Worm (Caenorhabditis elegans): ENCODE results near the gene ctf-4.

The ctf-4 gene

DNA sequence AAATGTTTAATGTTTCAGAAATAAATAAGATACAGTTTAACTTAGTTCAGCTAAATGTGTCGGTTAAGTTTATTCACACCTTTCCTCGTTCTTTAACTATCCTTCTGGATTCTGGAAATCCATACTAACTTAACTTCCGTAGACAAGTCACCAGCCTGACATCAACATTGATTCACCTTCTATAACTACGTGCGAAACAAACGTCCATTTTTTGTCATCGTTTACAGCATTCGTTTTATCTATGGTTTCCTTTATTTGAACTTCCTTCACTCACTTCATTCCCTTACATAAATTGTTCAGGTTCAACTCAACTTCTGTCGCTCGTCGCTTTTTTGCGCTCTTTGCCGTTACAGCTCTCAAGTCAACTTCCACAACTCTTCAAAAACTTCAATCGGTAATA lies 24.2 kb downstream of the ctf-4 start, which contains the start of gene F17C11.26:
Gene F17C11.26 (plus strand): TSS at position 301 of the 400 bp plus-strand sequence.
- no peak for TF ChIP-seq unc-62 (GFP tag; optimal IDR thresholded peaks at IDR 0.05)

ce11 chrV:10940571-10940991 lies 24.8 kb downstream of the ctf-4 start:
- no peak for TF ChIP-seq unc-62 (GFP tag; optimal IDR thresholded peaks at IDR 0.05)

ce11 chrV:10939990-10940570 lies 25.3 kb downstream of the ctf-4 start:
- no peak for TF ChIP-seq unc-62 (GFP tag; optimal IDR thresholded peaks at IDR 0.05)

DNA sequence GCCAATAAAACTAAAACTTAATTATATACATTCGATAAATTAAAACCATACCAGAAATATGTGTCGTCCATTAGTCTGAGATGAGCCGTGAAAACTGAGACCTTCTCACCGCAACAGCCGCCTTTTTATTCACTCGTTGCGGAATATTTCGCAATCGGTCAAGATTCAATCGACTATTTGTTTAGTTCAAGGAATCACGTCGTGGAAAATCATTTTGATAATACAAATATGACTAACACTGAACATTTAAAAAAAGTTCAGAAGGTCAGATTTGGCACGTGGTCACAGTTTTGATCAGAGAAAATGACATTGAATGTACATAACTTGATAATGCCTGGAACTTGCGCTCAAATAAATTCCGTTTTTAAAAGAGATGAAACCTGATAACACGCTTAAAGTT lies 26.6 kb downstream of the ctf-4 start, which contains the start of gene F17C11.11:
Gene F17C11.11 (minus strand): TSS at position 79 of the 400 bp plus-strand sequence.
- TF ChIP-seq unc-62 (GFP tag; optimal IDR thresholded peaks at IDR 0.05): no peak

- TF ChIP-seq unc-62 (GFP tag; optimal IDR thresholded peaks at IDR 0.05): no peak
Measured at ce11 chrV:10937294-10937693, 28.0 kb downstream of the ctf-4 start.

ce11 chrV:10936681-10937080 lies 28.7 kb downstream of the ctf-4 start, which contains the start of gene F17C11.12:
Gene F17C11.12 (minus strand): TSS chrV:10936920.
- no peak for TF ChIP-seq unc-62 (GFP tag; optimal IDR thresholded peaks at IDR 0.05)

DNA sequence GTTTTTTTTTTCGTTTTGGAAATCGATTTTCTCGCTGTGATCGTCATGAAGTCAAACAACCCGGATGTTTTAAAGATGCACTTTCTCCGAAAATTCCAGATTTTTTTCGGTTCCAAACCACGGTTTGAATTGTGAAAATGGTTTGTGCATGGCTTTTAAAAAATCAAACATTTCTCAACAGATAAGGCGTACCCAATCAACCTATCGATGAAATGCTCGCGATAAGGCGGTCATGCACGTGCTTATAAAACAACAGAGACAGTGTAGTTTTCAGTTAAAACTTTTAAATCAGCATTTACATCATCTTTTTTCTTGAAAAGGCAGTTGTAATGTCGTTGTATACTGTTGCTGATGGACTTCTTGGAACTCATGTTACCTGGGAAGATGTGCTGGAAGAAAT lies 32.9 kb downstream of the ctf-4 start, which contains the start of gene F58B4.5:
Gene F58B4.5 (plus strand): TSS at position 283 of the 400 bp plus-strand sequence.
- TF ChIP-seq unc-62 (GFP tag; optimal IDR thresholded peaks at IDR 0.05): no peak

ce11 chrV:10931189-10931588 lies 34.1 kb downstream of the ctf-4 start, which contains the start of gene scvp-1:
Gene scvp-1 (minus strand): TSS chrV:10931289.
- TF ChIP-seq unc-62 (GFP tag; optimal IDR thresholded peaks at IDR 0.05): no peak

DNA sequence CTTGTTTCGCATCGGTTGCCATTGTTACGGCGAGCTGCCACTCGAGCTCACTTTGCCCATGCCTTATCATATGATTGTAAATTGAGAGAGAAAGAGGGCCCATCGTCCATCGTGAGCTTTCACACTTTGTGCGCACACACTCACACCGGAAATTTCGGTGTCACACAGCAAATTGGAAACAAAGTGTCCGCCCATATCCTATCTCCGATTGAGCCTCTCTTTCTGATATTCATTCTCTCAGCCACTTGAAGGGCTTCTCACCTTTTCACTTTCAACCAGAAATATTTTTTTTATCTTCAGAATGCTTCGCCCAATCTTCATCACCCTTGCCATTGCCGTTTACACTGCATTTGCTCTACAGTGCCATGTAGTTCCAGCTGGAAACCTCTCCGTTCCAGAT lies 35.8 kb downstream of the ctf-4 start, which contains the start of gene F58B4.3:
Gene F58B4.3 (plus strand): TSS at position 301 of the 400 bp plus-strand sequence.
- no peak for TF ChIP-seq unc-62 (GFP tag; optimal IDR thresholded peaks at IDR 0.05)

- no peak for TF ChIP-seq unc-62 (GFP tag; optimal IDR thresholded peaks at IDR 0.05)
Measured at ce11 chrV:10925658-10926057, 39.7 kb downstream of the ctf-4 start.

- no peak for TF ChIP-seq unc-62 (GFP tag; optimal IDR thresholded peaks at IDR 0.05)
Measured at ce11 chrV:10924731-10925130, 40.6 kb downstream of the ctf-4 start, which contains the start of gene F58B4.6. Gene F58B4.6 (plus strand): TSS chrV:10925031.

DNA sequence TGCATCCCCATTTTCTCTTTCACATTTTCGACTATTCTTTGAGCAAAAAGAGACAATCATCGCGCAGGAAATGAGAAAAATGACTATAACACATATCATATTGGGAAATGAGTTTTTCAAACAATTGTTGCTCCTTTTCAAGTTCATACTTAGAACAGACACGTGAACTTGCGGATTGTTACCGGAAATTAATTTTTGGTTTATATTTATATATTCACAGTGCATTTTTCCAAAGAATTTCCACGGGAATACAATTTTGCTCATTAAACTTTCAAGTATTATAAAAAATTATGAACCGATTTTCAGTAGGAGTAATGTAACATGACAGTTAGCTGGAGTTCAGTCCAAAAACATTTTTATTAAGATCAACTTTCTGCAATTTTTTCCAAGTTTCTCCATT lies 42.1 kb downstream of the ctf-4 start, which contains the start of gene F58B4.7:
Gene F58B4.7 (minus strand): TSS at position 101 of the 400 bp plus-strand sequence.
- TF ChIP-seq unc-62 (GFP tag; optimal IDR thresholded peaks at IDR 0.05): no peak

DNA sequence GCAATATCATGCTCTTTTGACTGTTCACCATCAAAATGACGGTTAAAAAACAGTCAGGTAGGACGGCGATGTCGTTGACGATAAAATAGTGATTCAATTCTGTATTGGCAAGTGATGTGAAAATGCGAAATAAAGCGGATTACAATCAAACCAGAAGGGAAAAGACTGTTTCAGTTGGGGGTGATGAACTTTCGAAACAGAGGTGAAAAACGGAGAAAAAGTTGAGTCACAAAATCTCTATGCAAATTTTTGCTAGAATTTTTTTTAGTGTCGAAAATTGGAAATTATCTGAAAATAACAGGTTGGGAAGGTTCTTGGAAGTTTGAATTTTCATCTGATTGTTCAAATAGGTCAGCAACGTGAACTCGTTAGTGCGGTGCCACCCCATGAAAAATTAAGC lies 43.6 kb downstream of the ctf-4 start, which contains the start of gene nas-31:
Gene nas-31 (minus strand): TSS at position 101 of the 400 bp plus-strand sequence.
- TF ChIP-seq unc-62 (GFP tag; optimal IDR thresholded peaks at IDR 0.05): no peak

DNA sequence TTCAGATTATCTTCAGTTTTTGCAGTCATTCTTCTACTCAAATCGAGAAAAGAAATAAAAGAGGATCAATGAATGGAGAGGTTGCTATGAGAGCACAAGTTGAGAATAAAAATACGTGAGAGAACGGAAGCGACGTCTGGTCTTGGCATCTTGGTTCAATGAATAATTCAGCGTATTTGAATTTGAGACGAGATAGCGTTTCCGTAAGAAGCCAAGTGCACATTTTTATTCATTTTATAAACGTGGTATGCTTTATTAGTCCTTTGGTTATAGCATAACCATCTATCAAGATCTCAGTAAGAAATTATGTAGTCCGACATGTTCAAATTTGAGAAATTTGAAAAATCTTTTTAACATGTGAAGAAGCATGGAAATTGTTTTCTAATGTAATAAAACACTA lies 47.0 kb downstream of the ctf-4 start, which contains the start of gene F58B4.2:
Gene F58B4.2 (minus strand): TSS at position 101 of the 400 bp plus-strand sequence.
- no peak for TF ChIP-seq unc-62 (GFP tag; optimal IDR thresholded peaks at IDR 0.05)

ce11 chrV:10915922-10916321 lies 49.4 kb downstream of the ctf-4 start:
- TF ChIP-seq unc-62 (GFP tag; optimal IDR thresholded peaks at IDR 0.05): no peak
